Worm (Caenorhabditis elegans): ENCODE results near the gene rps-29.

- TF ChIP-seq snpc-4 (tag; optimal IDR thresholded peaks at IDR 0.05) = no peak
- no peak for TF ChIP-seq ces-1 (GFP tag; optimal IDR thresholded peaks at IDR 0.05)
- TF ChIP-seq lsy-2 (tag; optimal IDR thresholded peaks at IDR 0.05) = no peak
- no peak for TF ChIP-seq nhr-237 (tag; optimal IDR thresholded peaks at IDR 0.05)
- TF ChIP-seq nhr-76 (tag; optimal IDR thresholded peaks at IDR 0.05) = no peak
- TF ChIP-seq ztf-11 (tag; optimal IDR thresholded peaks at IDR 0.05) = no peak
- no peak for TF ChIP-seq hlh-1 (tag; optimal IDR thresholded peaks at IDR 0.05)
- no peak for TF ChIP-seq elt-3 (tag; optimal IDR thresholded peaks at IDR 0.05)
- TF ChIP-seq M03D4.4 (tag; optimal IDR thresholded peaks at IDR 0.05) = no peak
- TF ChIP-seq sptf-1 (tag; optimal IDR thresholded peaks at IDR 0.05) = no peak
Observed at ce11 chrIII:759675-760074, 34.4 kb upstream of the rps-29 start.

All from whole organism, mixed stage, embryonic.